Worm (Caenorhabditis elegans): Measurements from ENCODE around the gene abcf-1.

The abcf-1 gene

ce11 chrV:12800171-12800570 is 37.0 kb upstream of the abcf-1 start, which contains the start of gene ugt-3:
ugt-3 (minus strand) TSS chrV:12800271.
- no peak for TF ChIP-seq nhr-77 (tag; optimal IDR thresholded peaks at IDR 0.05)
- TF ChIP-seq nhr-12 (tag; optimal IDR thresholded peaks at IDR 0.05): no peak
- no peak for TF ChIP-seq nhr-10 (tag; optimal IDR thresholded peaks at IDR 0.05)
- no peak for TF ChIP-seq fos-1 (tag; optimal IDR thresholded peaks at IDR 0.05)
- no peak for TF ChIP-seq alr-1 (tag; optimal IDR thresholded peaks at IDR 0.05)

- no peak for TF ChIP-seq Y55F3AM.14 (GFP tag; optimal IDR thresholded peaks at IDR 0.05)
- no peak for TF ChIP-seq ZK546.5 (tag; optimal IDR thresholded peaks at IDR 0.05)
- no peak for TF ChIP-seq fos-1 (tag; optimal IDR thresholded peaks at IDR 0.05)
- no peak for TF ChIP-seq ztf-11 (tag; optimal IDR thresholded peaks at IDR 0.05)
- no peak for TF ChIP-seq nhr-237 (tag; optimal IDR thresholded peaks at IDR 0.05)
- no peak for TF ChIP-seq dmd-4 (tag; optimal IDR thresholded peaks at IDR 0.05)
- no peak for TF ChIP-seq ceh-82 (tag; optimal IDR thresholded peaks at IDR 0.05)
- no peak for TF ChIP-seq sem-4 (tag; optimal IDR thresholded peaks at IDR 0.05)
- no peak for TF ChIP-seq unc-62 (GFP tag; optimal IDR thresholded peaks at IDR 0.05)
- no peak for TF ChIP-seq nhr-12 (tag; optimal IDR thresholded peaks at IDR 0.05)
- no peak for TF ChIP-seq ceh-16 (tag; optimal IDR thresholded peaks at IDR 0.05)
- TF ChIP-seq nhr-129 (tag; optimal IDR thresholded peaks at IDR 0.05): no peak
- no peak for TF ChIP-seq skn-1 (tag; optimal IDR thresholded peaks at IDR 0.05)
- no peak for TF ChIP-seq lin-13 (GFP tag; optimal IDR thresholded peaks at IDR 0.05)
- TF ChIP-seq nhr-25 (tag; optimal IDR thresholded peaks at IDR 0.05): no peak
- no peak for TF ChIP-seq alr-1 (tag; optimal IDR thresholded peaks at IDR 0.05)
- no peak for TF ChIP-seq sma-3 (GFP tag; optimal IDR thresholded peaks at IDR 0.05)
- TF ChIP-seq blmp-1 (tag; optimal IDR thresholded peaks at IDR 0.05; ENCODE audit: insufficient read depth): no peak
- no peak for TF ChIP-seq mdl-1 (tag; optimal IDR thresholded peaks at IDR 0.05)
- no peak for TF ChIP-seq C34F6.9 (tag; optimal IDR thresholded peaks at IDR 0.05)
These were observed 34.8 kb upstream of the abcf-1 start, which contains the start of gene ugt-6 for ce11 chrV:12797992-12798391. ugt-6 (minus strand) TSS chrV:12798224.

ce11 chrV:12796908-12797490 is 33.8 kb upstream of the abcf-1 start:
- TF ChIP-seq snpc-4 (tag; optimal IDR thresholded peaks at IDR 0.05) (no peak), C34F6.9 (tag; optimal IDR thresholded peaks at IDR 0.05) (no peak), mab-5 (tag; optimal IDR thresholded peaks at IDR 0.05) (no peak), nhr-77 (tag; optimal IDR thresholded peaks at IDR 0.05) (no peak), alr-1 (tag; optimal IDR thresholded peaks at IDR 0.05) (no peak), sma-9 (GFP tag; optimal IDR thresholded peaks at IDR 0.05) (no peak), sma-9 (tag; optimal IDR thresholded peaks at IDR 0.05) (no peak), sem-4 (tag; optimal IDR thresholded peaks at IDR 0.05) (no peak), elt-3 (tag; optimal IDR thresholded peaks at IDR 0.05) (no peak), lin-13 (GFP tag; optimal IDR thresholded peaks at IDR 0.05) (no peak), Y55F3AM.14 (GFP tag; optimal IDR thresholded peaks at IDR 0.05) (no peak), lin-11 (tag; optimal IDR thresholded peaks at IDR 0.05) (no peak), dmd-4 (tag; optimal IDR thresholded peaks at IDR 0.05) (no peak), ztf-4 (tag; optimal IDR thresholded peaks at IDR 0.05) (no peak), nhr-25 (tag; optimal IDR thresholded peaks at IDR 0.05) (no peak), nhr-11 (tag; optimal IDR thresholded peaks at IDR 0.05) (no peak), mbf-1 (tag; optimal IDR thresholded peaks at IDR 0.05) (no peak), nhr-129 (tag; optimal IDR thresholded peaks at IDR 0.05) (no peak), nhr-21 (tag; optimal IDR thresholded peaks at IDR 0.05) (no peak), skn-1 (tag; optimal IDR thresholded peaks at IDR 0.05) (no peak), nhr-23 (tag; optimal IDR thresholded peaks at IDR 0.05) (no peak)

- TF ChIP-seq dmd-4 (tag; optimal IDR thresholded peaks at IDR 0.05) (no peak), ZK546.5 (tag; optimal IDR thresholded peaks at IDR 0.05) (no peak), unc-62 (GFP tag; optimal IDR thresholded peaks at IDR 0.05) (no peak), gmeb-1 (tag; optimal IDR thresholded peaks at IDR 0.05) (no peak), sem-4 (tag; optimal IDR thresholded peaks at IDR 0.05) (no peak), mdl-1 (tag; optimal IDR thresholded peaks at IDR 0.05) (no peak), elt-1 (tag; optimal IDR thresholded peaks at IDR 0.05) (no peak), nhr-10 (tag; optimal IDR thresholded peaks at IDR 0.05) (no peak), lsy-2 (tag; optimal IDR thresholded peaks at IDR 0.05) (no peak), crh-2 (tag; optimal IDR thresholded peaks at IDR 0.05) (no peak), elt-3 (tag; optimal IDR thresholded peaks at IDR 0.05) (no peak)
These were observed 32.8 kb upstream of the abcf-1 start for ce11 chrV:12795927-12796326.

Measured in whole organism, L2 larva.